Fruit fly (Drosophila melanogaster): ENCODE measurements around the gene tal-1A.
A peak's percentile ranks its signal among the peaks of the same experiment; 100 is the strongest.

tal-1A gene

DNA sequence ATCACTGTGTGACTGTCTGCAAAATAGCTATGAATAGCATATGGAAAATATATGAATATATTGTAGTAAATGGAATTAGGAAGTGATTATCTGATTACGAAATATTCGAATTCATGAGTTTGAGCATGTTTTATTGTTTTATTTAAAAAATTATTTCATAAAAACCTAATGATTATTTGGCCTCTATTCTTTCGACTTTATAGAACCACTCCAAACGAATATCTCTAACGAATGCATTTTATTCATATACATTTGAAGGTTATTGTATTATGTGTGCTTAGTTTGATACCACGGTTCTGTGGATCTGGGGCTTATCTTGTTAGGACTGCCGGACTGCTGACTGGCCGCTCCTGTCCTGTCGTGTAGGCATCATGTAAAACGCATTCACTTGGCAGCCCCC is 33.0 kb downstream of the tal-1A start (continued):
- TF ChIP-seq dac (GFP tag; optimal IDR thresholded peaks at IDR 0.05) (no peak), CG6163 (GFP tag; IDR thresholded peaks at IDR 0.05) (peak; percentile 33; the same call in 1 of the 3 replicates), CG32006 (GFP tag; optimal IDR thresholded peaks at IDR 0.05) (peak; percentile 74), Met (GFP tag; optimal IDR thresholded peaks at IDR 0.05) (peak; percentile 73), Lpt (GFP tag; optimal IDR thresholded peaks at IDR 0.05) (no peak), CG34406 (GFP tag; optimal IDR thresholded peaks at IDR 0.05) (peak; percentile 49), CG9139 (GFP tag; optimal IDR thresholded peaks at IDR 0.05) (no peak), acj6 (GFP tag; optimal IDR thresholded peaks at IDR 0.05) (peak; percentile 61), vri (GFP tag; optimal IDR thresholded peaks at IDR 0.05) (peak; percentile 34), net (GFP tag; optimal IDR thresholded peaks at IDR 0.05) (peak; percentile 52), CG1621 (tag; optimal IDR thresholded peaks at IDR 0.05) (peak; percentile 27), Sox15 (GFP tag; optimal IDR thresholded peaks at IDR 0.05) (peak; percentile 4), Sox14 (GFP tag; optimal IDR thresholded peaks at IDR 0.05) (peak; percentile 72), CG4318 (GFP tag; optimal IDR thresholded peaks at IDR 0.05) (peak; percentile 51), CG6276 (GFP tag; optimal IDR thresholded peaks at IDR 0.05) (peak; percentile 3), achi (GFP tag; optimal IDR thresholded peaks at IDR 0.05) (peak; percentile 68), Smox (GFP tag; optimal IDR thresholded peaks at IDR 0.05) (peak; percentile 68), CG16779 (tag; optimal IDR thresholded peaks at IDR 0.05) (peak; percentile 43), CG3919 (GFP tag; optimal IDR thresholded peaks at IDR 0.05) (peak; percentile 56), pdm3 (GFP tag; optimal IDR thresholded peaks at IDR 0.05) (peak; percentile 68)

- TF ChIP-seq achi (GFP tag; optimal IDR thresholded peaks at IDR 0.05) (peak; percentile 20), Hr4 (GFP tag; optimal IDR thresholded peaks at IDR 0.05) (peak; percentile 9), CG8119 (GFP tag; IDR thresholded peaks at IDR 0.05) (peak; percentile 52; the same call in 1 of the 3 replicates), Eip78C (GFP tag) (peak; percentile 28), cyc (GFP tag; optimal IDR thresholded peaks at IDR 0.05) (no peak), CG6276 (GFP tag; optimal IDR thresholded peaks at IDR 0.05) (no peak), CG10669 (GFP tag; optimal IDR thresholded peaks at IDR 0.05) (peak; percentile 18), CG32006 (GFP tag; optimal IDR thresholded peaks at IDR 0.05) (peak; percentile 48), salr (GFP tag; optimal IDR thresholded peaks at IDR 0.05) (peak in 1 of 2 experiments; percentile 7), Hr39 (GFP tag; optimal IDR thresholded peaks at IDR 0.05) (no peak), CG15336 (GFP tag; IDR thresholded peaks at IDR 0.05) (peak; percentile 47), CG3919 (GFP tag; optimal IDR thresholded peaks at IDR 0.05) (peak; percentile 31), CG10631 (GFP tag; optimal IDR thresholded peaks at IDR 0.05) (peak; percentile 10), CG6163 (GFP tag; IDR thresholded peaks at IDR 0.05) (no peak), Ets96B (tag; optimal IDR thresholded peaks at IDR 0.05) (peak; percentile 10), Eip75B (GFP tag; optimal IDR thresholded peaks at IDR 0.05) (no peak), eg (GFP tag; IDR thresholded peaks at IDR 0.05) (peak; percentile 42; the same call in 1 of the 3 replicates), Sox14 (GFP tag; optimal IDR thresholded peaks at IDR 0.05) (peak; percentile 11), topi (GFP tag; optimal IDR thresholded peaks at IDR 0.05) (peak; percentile 1)
Measured at dm6 chr3R:13847289-13847688, 34.4 kb downstream of the tal-1A start.

dm6 chr3R:13848272-13848671 is 35.4 kb downstream of the tal-1A start:
- TF ChIP-seq CG3919 (GFP tag; optimal IDR thresholded peaks at IDR 0.05) (peak; percentile 22), Lpt (GFP tag; optimal IDR thresholded peaks at IDR 0.05) (no peak), CG6163 (GFP tag; IDR thresholded peaks at IDR 0.05) (no peak), acj6 (GFP tag; optimal IDR thresholded peaks at IDR 0.05) (peak; percentile 29), CG15336 (GFP tag; IDR thresholded peaks at IDR 0.05) (no peak), Blimp-1 (GFP tag; optimal IDR thresholded peaks at IDR 0.05) (no peak), svp (GFP tag) (peak; percentile 64), CG11294 (GFP tag; IDR thresholded peaks at IDR 0.05) (no peak), CG6276 (GFP tag; optimal IDR thresholded peaks at IDR 0.05) (peak; percentile 12), OdsH (GFP tag; optimal IDR thresholded peaks at IDR 0.05) (peak; percentile 43), spab (GFP tag; optimal IDR thresholded peaks at IDR 0.05) (peak; percentile 30), CG8119 (GFP tag; IDR thresholded peaks at IDR 0.05) (peak; percentile 23; the same call in 1 of the 3 replicates), CG3032 (tag; optimal IDR thresholded peaks at IDR 0.05) (peak; percentile 36), Sox15 (GFP tag; optimal IDR thresholded peaks at IDR 0.05) (no peak), pdm3 (GFP tag; optimal IDR thresholded peaks at IDR 0.05) (no peak), CG7368 (GFP tag; optimal IDR thresholded peaks at IDR 0.05) (no peak), Hr4 (GFP tag; optimal IDR thresholded peaks at IDR 0.05) (no peak), CG11902 (GFP tag; optimal IDR thresholded peaks at IDR 0.05) (no peak), CG11762 (GFP tag; optimal IDR thresholded peaks at IDR 0.05; ENCODE audit: insufficient read depth) (peak; percentile 6), CG4318 (GFP tag; optimal IDR thresholded peaks at IDR 0.05) (peak; percentile 1), Hr38 (GFP tag; optimal IDR thresholded peaks at IDR 0.05) (no peak), CG32006 (GFP tag; optimal IDR thresholded peaks at IDR 0.05) (peak; percentile 57), CG1621 (tag; optimal IDR thresholded peaks at IDR 0.05) (no peak), CG6808 (GFP tag; optimal IDR thresholded peaks at IDR 0.05) (peak; percentile 27), dsx (GFP tag; optimal IDR thresholded peaks at IDR 0.05; ENCODE audit: poor library complexity, severe bottlenecking) (no peak), Eip75B (GFP tag; optimal IDR thresholded peaks at IDR 0.05) (no peak), eg (GFP tag; IDR thresholded peaks at IDR 0.05) (no peak), fd59A (GFP tag; optimal IDR thresholded peaks at IDR 0.05) (no peak), CG16779 (tag; optimal IDR thresholded peaks at IDR 0.05) (no peak)

All from whole organism, prepupa.